Worm (Caenorhabditis elegans) whole organism, midembryonic: Measurements from ENCODE around the gene sup-36.

Source experiments
- T22C8.4 ChIP-seq: fragments of 200-800 bp; sonication (Bioruptor generic); IDR thresholded peaks from 2 replicates; pipeline ENCODE4 v1.3.6; 2022; ENCODE audit warnings: missing genetic modification characterization, missing compliant biosample characterization
- cog-1 ChIP-seq: sonication (generic microtip); optimal IDR thresholded peaks from 2 replicates; lab custom pipeline; 2016; ENCODE audit warnings: missing genetic modification characterization, missing compliant biosample characterization
- flt-1 ChIP-seq: fragments of 200-800 bp; sonication (Bioruptor generic); IDR thresholded peaks from 2 replicates; pipeline ENCODE4 v1.3.6; 2022; ENCODE audit warnings: missing genetic modification characterization, missing compliant biosample characterization
- klf-2 ChIP-seq: fragments of 200-800 bp; sonication (Bioruptor generic); conservative IDR thresholded peaks from 2 replicates; pipeline ENCODE4 v1.3.6; 2022; ENCODE audit warnings: missing genetic modification reagents, missing genetic modification characterization, missing compliant biosample characterization
- ref-1 ChIP-seq: fragments of 200-800 bp; sonication (Bioruptor generic); conservative IDR thresholded peaks from 2 replicates; pipeline ENCODE4 v1.3.6; 2022; ENCODE audit warnings: missing genetic modification reagents, missing genetic modification characterization, missing compliant biosample characterization
- tab-1 ChIP-seq: fragments of 200-800 bp; sonication (Bioruptor generic); IDR thresholded peaks from 2 replicates; pipeline ENCODE4 v1.3.6; 2022; ENCODE audit warnings: missing genetic modification characterization, missing compliant biosample characterization
- ztf-23 ChIP-seq: fragments of 200-800 bp; sonication (Bioruptor generic); IDR thresholded peaks from 2 replicates; pipeline ENCODE4 v1.3.6; 2022; ENCODE audit warnings: missing genetic modification reagents, missing genetic modification characterization, missing compliant biosample characterization
- ztf-29 ChIP-seq: fragments of 200-800 bp; sonication (Bioruptor generic); IDR thresholded peaks from 2 replicates; pipeline ENCODE4 v1.3.6; 2022; ENCODE audit warnings: missing genetic modification reagents, missing genetic modification characterization, missing compliant biosample characterization

- TF ChIP-seq flt-1: no peak
- no peak for TF ChIP-seq ztf-29 (GFP tag; lab: Robert Waterston, UW)
- TF ChIP-seq ztf-23 (GFP tag; lab: Robert Waterston, UW): no peak
- no peak for TF ChIP-seq cog-1 (tag; lab: Kevin White, UChicago)
- no peak for TF ChIP-seq T22C8.4
- TF ChIP-seq klf-2 (GFP tag; lab: Robert Waterston, UW): no peak
- no peak for TF ChIP-seq tab-1 (GFP tag; lab: Robert Waterston, UW)
- TF ChIP-seq ref-1: no peak
Measured at ce11 chrIV:6621252-6621651, 19.8 kb downstream of the sup-36 start, which contains the start of gene C01B10.3.
